Fruit fly (Drosophila melanogaster) whole organism, adult: Measurements from ENCODE around the gene CG8907.

Experiments used
- CG11617 ChIP-seq: fragments of 200-800 bp; sonication (Bioruptor generic); optimal IDR thresholded peaks from 2 replicates; lab custom pipeline; 2017; ENCODE audit warnings: mild to moderate bottlenecking, missing biosample characterization, missing genetic modification reagents, missing genetic modification characterization
- CG12768 ChIP-seq: fragments of 200-800 bp; sonication (Bioruptor generic); optimal IDR thresholded peaks from 2 replicates; lab custom pipeline; 2017; ENCODE audit warnings: missing biosample characterization, missing genetic modification characterization, mild to moderate bottlenecking, moderate library complexity, missing genetic modification reagents
- CG14711 ChIP-seq: fragments of 200-800 bp; sonication (Bioruptor generic); optimal IDR thresholded peaks from 2 replicates; lab custom pipeline; 2018; ENCODE audit warnings: missing biosample characterization, mild to moderate bottlenecking, missing genetic modification characterization, moderate library complexity
- CG1620 ChIP-seq: fragments of 200-800 bp; sonication (Bioruptor generic); optimal IDR thresholded peaks from 2 replicates; lab custom pipeline; 2016; ENCODE audit warnings: missing biosample characterization, missing genetic modification characterization
- CG33017 ChIP-seq: fragments of 200-800 bp; sonication (Bioruptor generic); optimal IDR thresholded peaks from 2 replicates; lab custom pipeline; 2018; ENCODE audit warnings: missing biosample characterization, mild to moderate bottlenecking, missing genetic modification characterization, moderate library complexity
- CG5204 ChIP-seq: fragments of 200-800 bp; sonication (Bioruptor generic); optimal IDR thresholded peaks from 2 replicates; lab custom pipeline; 2016; ENCODE audit warnings: missing biosample characterization, missing genetic modification characterization
- CG7045 ChIP-seq: fragments of 200-800 bp; sonication (Bioruptor generic); optimal IDR thresholded peaks from 2 replicates; lab custom pipeline; 2017; ENCODE audit warnings: missing biosample characterization, mild to moderate bottlenecking, missing genetic modification characterization
- CG7101 ChIP-seq: fragments of 200-800 bp; sonication (Bioruptor generic); optimal IDR thresholded peaks from 2 replicates; lab custom pipeline; 2018; ENCODE audit warnings: missing biosample characterization, mild to moderate bottlenecking, missing genetic modification characterization, moderate library complexity
- Clk ChIP-seq: fragments of 200-800 bp; sonication (Bioruptor generic); optimal IDR thresholded peaks from 2 replicates; lab custom pipeline; 2017; ENCODE audit warnings: missing biosample characterization, missing genetic modification characterization
- Crg-1 ChIP-seq: fragments of 200-800 bp; sonication (Bioruptor generic); optimal IDR thresholded peaks from 2 replicates; lab custom pipeline; 2016; ENCODE audit warnings: missing biosample characterization, missing genetic modification characterization
- Hr96 ChIP-seq: fragments of 200-800 bp; sonication (Bioruptor generic); optimal IDR thresholded peaks from 2 replicates; lab custom pipeline; 2016; ENCODE audit warnings: missing biosample characterization, missing genetic modification characterization
- Mnt ChIP-seq: fragments of 200-800 bp; sonication (Bioruptor generic); optimal IDR thresholded peaks from 2 replicates; lab custom pipeline; 2016; ENCODE audit warnings: missing biosample characterization, mild to moderate bottlenecking, missing genetic modification characterization
- bab1 ChIP-seq: fragments of 200-800 bp; sonication (Bioruptor generic); optimal IDR thresholded peaks from 3 replicates; lab custom pipeline; 2019; ENCODE audit warnings: missing biosample characterization, mild to moderate bottlenecking, missing genetic modification characterization, moderate library complexity
- cic ChIP-seq: fragments of 200-800 bp; sonication (Bioruptor generic); optimal IDR thresholded peaks from 2 replicates; lab custom pipeline; 2017; ENCODE audit warnings: missing biosample characterization, mild to moderate bottlenecking, missing genetic modification characterization, moderate library complexity
- cnc ChIP-seq, 2 experiments: fragments of >200 bp; optimal IDR thresholded peaks; 2 replicates each; lab custom pipeline; 2017
- kay ChIP-seq: fragments of 200-800 bp; sonication (Bioruptor generic); peaks from one replicate; lab custom pipeline; 2016; ENCODE audit warnings: missing biosample characterization, missing genetic modification characterization, borderline replicate concordance
- ovo ChIP-seq: fragments of 200-800 bp; sonication (Bioruptor generic); optimal IDR thresholded peaks from 2 replicates; lab custom pipeline; 2016; ENCODE audit warnings: missing biosample characterization, missing genetic modification characterization
- pad ChIP-seq: fragments of 200-800 bp; sonication (Bioruptor generic); optimal IDR thresholded peaks from 3 replicates; lab custom pipeline; 2017; ENCODE audit warnings: missing biosample characterization, missing genetic modification characterization, mild to moderate bottlenecking, moderate library complexity, missing genetic modification reagents
- tj ChIP-seq: fragments of 200-800 bp; sonication (Bioruptor generic); optimal IDR thresholded peaks from 3 replicates; lab custom pipeline; 2017; ENCODE audit warnings: missing biosample characterization, mild to moderate bottlenecking, missing genetic modification characterization, moderate library complexity
- toe ChIP-seq: fragments of 200-800 bp; sonication (Bioruptor generic); optimal IDR thresholded peaks from 2 replicates; lab custom pipeline; 2016; ENCODE audit warnings: missing biosample characterization, missing genetic modification characterization

Gene CG8907

dm6 chr3R:17056183-17056904 is 48.3 kb downstream of the CG8907 start:
- no peak for TF ChIP-seq CG14711
- peak; percentile 57 for TF ChIP-seq CG33017 (tag; lab: Kevin White, UChicago)
- no peak for TF ChIP-seq cnc (optimal IDR thresholded peaks at IDR 0.05; lab: Kevin White, UChicago)
- TF ChIP-seq Hr96 (GFP tag; lab: Kevin White, UChicago): no peak
- TF ChIP-seq kay (GFP tag; lab: Kevin White, UChicago): peak; percentile 88
- TF ChIP-seq CG7101 (tag; lab: Kevin White, UChicago): peak; percentile 9
- peak; percentile 22 for TF ChIP-seq bab1 (GFP tag; lab: Kevin White, UChicago)
- peak; percentile 56 for TF ChIP-seq CG12768
- peak; percentile 42 for TF ChIP-seq pad (GFP tag; lab: Kevin White, UChicago)
- no peak for TF ChIP-seq CG5204 (GFP tag; lab: Kevin White, UChicago)
- TF ChIP-seq toe (GFP tag; lab: Kevin White, UChicago): no peak
- TF ChIP-seq CG11617: peak; percentile 39
- peak; percentile 45 for TF ChIP-seq CG7045 (GFP tag; lab: Kevin White, UChicago)
- TF ChIP-seq Clk (GFP tag; lab: Kevin White, UChicago): no peak
- peak; percentile 87 for TF ChIP-seq cic (GFP tag; lab: Kevin White, UChicago)
- peak; percentile 38 for TF ChIP-seq ovo (GFP tag; lab: Kevin White, UChicago)
- TF ChIP-seq Mnt (GFP tag; lab: Kevin White, UChicago): peak; percentile 81
- no peak for TF ChIP-seq Crg-1 (GFP tag; lab: Kevin White, UChicago)
- TF ChIP-seq tj (GFP tag; lab: Kevin White, UChicago): peak; percentile 92

- no peak for TF ChIP-seq kay (GFP tag; lab: Kevin White, UChicago)
- TF ChIP-seq Mnt (GFP tag; lab: Kevin White, UChicago): no peak
- no peak for TF ChIP-seq CG1620
- TF ChIP-seq CG7045 (GFP tag; lab: Kevin White, UChicago): no peak
- no peak for TF ChIP-seq CG7101 (tag; lab: Kevin White, UChicago)
- no peak for TF ChIP-seq cic (GFP tag; lab: Kevin White, UChicago)
- TF ChIP-seq CG33017 (tag; lab: Kevin White, UChicago): no peak
- TF ChIP-seq tj (GFP tag; lab: Kevin White, UChicago): no peak
- TF ChIP-seq CG14711: no peak
Measured at dm6 chr3R:17056905-17057251, 48.8 kb downstream of the CG8907 start.

- TF ChIP-seq CG33017 (tag; lab: Kevin White, UChicago) (peak; percentile 4), CG1620 (no peak), CG12768 (peak; percentile 57), CG11617 (peak; percentile 56), CG7101 (tag; lab: Kevin White, UChicago) (peak; percentile 34), Crg-1 (GFP tag; lab: Kevin White, UChicago) (peak; percentile 28), kay (GFP tag; lab: Kevin White, UChicago) (no peak), CG14711 (no peak), bab1 (GFP tag; lab: Kevin White, UChicago) (no peak), Hr96 (GFP tag; lab: Kevin White, UChicago) (no peak), cnc (optimal IDR thresholded peaks at IDR 0.05; lab: Kevin White, UChicago) (no peak), toe (GFP tag; lab: Kevin White, UChicago) (peak; percentile 33), tj (GFP tag; lab: Kevin White, UChicago) (peak; percentile 68), cic (GFP tag; lab: Kevin White, UChicago) (peak; percentile 58), ovo (GFP tag; lab: Kevin White, UChicago) (no peak), Clk (GFP tag; lab: Kevin White, UChicago) (no peak), pad (GFP tag; lab: Kevin White, UChicago) (peak; percentile 1), CG7045 (GFP tag; lab: Kevin White, UChicago) (no peak), Mnt (GFP tag; lab: Kevin White, UChicago) (peak; percentile 78), CG5204 (GFP tag; lab: Kevin White, UChicago) (peak; percentile 52)
Measured at dm6 chr3R:17059100-17059810, 51.2 kb downstream of the CG8907 start.

dm6 chr3R:17059811-17060169 is 51.7 kb downstream of the CG8907 start:
- TF ChIP-seq tj (GFP tag; lab: Kevin White, UChicago) (no peak), cnc (optimal IDR thresholded peaks at IDR 0.05; lab: Kevin White, UChicago) (peak; percentile 4 to 56), Mnt (GFP tag; lab: Kevin White, UChicago) (peak; percentile 69)

dm6 chr3R:17060244-17060664 is 52.2 kb downstream of the CG8907 start:
- peak; percentile 25 for TF ChIP-seq CG7101 (tag; lab: Kevin White, UChicago)
- peak; percentile 46 for TF ChIP-seq CG7045 (GFP tag; lab: Kevin White, UChicago)
- TF ChIP-seq Mnt (GFP tag; lab: Kevin White, UChicago): no peak
- TF ChIP-seq tj (GFP tag; lab: Kevin White, UChicago): no peak
- no peak for TF ChIP-seq CG14711
- no peak for TF ChIP-seq ovo (GFP tag; lab: Kevin White, UChicago)
- peak; percentile 74 for TF ChIP-seq CG5204 (GFP tag; lab: Kevin White, UChicago)
- no peak for TF ChIP-seq CG33017 (tag; lab: Kevin White, UChicago)
- TF ChIP-seq bab1 (GFP tag; lab: Kevin White, UChicago): no peak
- no peak for TF ChIP-seq cic (GFP tag; lab: Kevin White, UChicago)
- TF ChIP-seq cnc (optimal IDR thresholded peaks at IDR 0.05; lab: Kevin White, UChicago): no peak
- TF ChIP-seq CG12768: no peak
- peak; percentile 51 for TF ChIP-seq CG11617
- peak; percentile 12 for TF ChIP-seq toe (GFP tag; lab: Kevin White, UChicago)
- TF ChIP-seq Hr96 (GFP tag; lab: Kevin White, UChicago): peak; percentile 42
- TF ChIP-seq Clk (GFP tag; lab: Kevin White, UChicago): no peak
- TF ChIP-seq Crg-1 (GFP tag; lab: Kevin White, UChicago): no peak
- TF ChIP-seq kay (GFP tag; lab: Kevin White, UChicago): peak; percentile 68
- no peak for TF ChIP-seq CG1620
- TF ChIP-seq pad (GFP tag; lab: Kevin White, UChicago): no peak
